Worm (Caenorhabditis elegans): ENCODE data around the gene npp-1.

DNA sequence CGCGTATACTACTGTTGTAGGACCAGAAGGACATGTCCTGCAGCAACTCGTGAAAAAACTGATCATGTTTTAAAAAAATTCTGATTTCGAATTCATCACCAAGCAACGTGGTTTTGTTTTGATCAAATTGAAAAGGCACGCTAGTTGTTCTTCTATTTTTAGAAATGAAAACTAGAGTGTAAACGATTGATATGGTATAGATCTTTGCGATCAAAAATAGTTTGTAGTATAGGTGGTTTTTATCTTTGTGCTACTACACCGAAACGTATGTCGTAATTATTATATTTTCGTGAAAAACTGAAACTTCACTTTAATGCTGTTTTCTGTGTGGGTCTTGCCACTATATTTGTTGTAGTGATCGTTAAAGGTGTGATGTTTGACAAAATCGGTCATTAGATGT, 8.6 kb downstream of the npp-1 start:
- TF ChIP-seq snpc-4 (GFP tag; optimal IDR thresholded peaks at IDR 0.05) = no peak
- no peak for TF ChIP-seq snpc-4 (tag; optimal IDR thresholded peaks at IDR 0.05)
- no peak for TF ChIP-seq unc-62 (GFP tag; optimal IDR thresholded peaks at IDR 0.05)
- no peak for TF ChIP-seq Y67H2A.10 (GFP tag; conservative IDR thresholded peaks at IDR 0.05)
- TF ChIP-seq sea-2 (GFP tag; IDR thresholded peaks at IDR 0.05) = no peak
- no peak for TF ChIP-seq tbx-9 (tag; optimal IDR thresholded peaks at IDR 0.05; ENCODE audit: borderline replicate concordance)
- no peak for TF ChIP-seq hlh-12 (tag; optimal IDR thresholded peaks at IDR 0.05)
- TF ChIP-seq Y53F4B.3 (GFP tag; IDR thresholded peaks at IDR 0.05) = no peak

Data from whole organism, young adult.